Worm (Caenorhabditis elegans) whole organism, mixed stage, embryonic: Measurements from ENCODE around the gene pcp-4.

Experiments used
- M03D4.4 ChIP-seq: sonication (generic microtip); optimal IDR thresholded peaks from 2 replicates; lab custom pipeline; 2017; ENCODE audit warnings: mild to moderate bottlenecking, missing genetic modification characterization, missing compliant biosample characterization
- bed-3 ChIP-seq: fragments of 200-800 bp; sonication (Bioruptor generic); optimal IDR thresholded peaks from 3 replicates; lab custom pipeline; 2018; ENCODE audit warnings: mild to moderate bottlenecking, missing genetic modification characterization, moderate library complexity, missing compliant biosample characterization
- blmp-1 ChIP-seq: fragments of 150-350 bp; optimal IDR thresholded peaks from 2 replicates; lab custom pipeline; 2014; ENCODE audit warnings: missing biosample characterization, missing genetic modification characterization
- ceh-39 ChIP-seq: fragments of 150-350 bp; optimal IDR thresholded peaks from 2 replicates; lab custom pipeline; 2014; ENCODE audit warnings: missing biosample characterization, missing genetic modification characterization
- ceh-43 ChIP-seq: fragments of 200-800 bp; sonication (Bioruptor generic); optimal IDR thresholded peaks from 2 replicates; lab custom pipeline; 2018; ENCODE audit warnings: mild to moderate bottlenecking, missing genetic modification characterization, moderate library complexity, missing compliant biosample characterization
- ceh-83 ChIP-seq: fragments of 200-800 bp; sonication (Bioruptor generic); optimal IDR thresholded peaks from 2 replicates; lab custom pipeline; 2018; ENCODE audit warnings: mild to moderate bottlenecking, missing genetic modification characterization, missing compliant biosample characterization
- ces-1 ChIP-seq: fragments of 150-350 bp; optimal IDR thresholded peaks from 2 replicates; lab custom pipeline; 2014; ENCODE audit warnings: missing biosample characterization, missing genetic modification reagents, missing genetic modification characterization
- drap-1 ChIP-seq: fragments of 200-800 bp; sonication (Bioruptor generic); optimal IDR thresholded peaks from 3 replicates; lab custom pipeline; 2018; ENCODE audit warnings: mild to moderate bottlenecking, missing genetic modification characterization, missing compliant biosample characterization
- elt-3 ChIP-seq: fragments of 150-350 bp; optimal IDR thresholded peaks from 2 replicates; lab custom pipeline; 2014; ENCODE audit warnings: missing biosample characterization, missing genetic modification characterization
- flh-1 ChIP-seq: fragments of 200-800 bp; sonication (Bioruptor generic); optimal IDR thresholded peaks from 2 replicates; lab custom pipeline; 2018; ENCODE audit warnings: mild to moderate bottlenecking, missing genetic modification characterization, moderate library complexity, missing compliant biosample characterization
- ham-2 ChIP-seq: fragments of 200-800 bp; sonication (Bioruptor generic); optimal IDR thresholded peaks from 2 replicates; lab custom pipeline; 2018; ENCODE audit warnings: mild to moderate bottlenecking, missing genetic modification characterization, missing compliant biosample characterization
- hlh-1 ChIP-seq: fragments of 150-350 bp; optimal IDR thresholded peaks from 2 replicates; lab custom pipeline; 2014; ENCODE audit warnings: missing biosample characterization, missing genetic modification reagents, missing genetic modification characterization
- lin-13 ChIP-seq: fragments of 150-350 bp; optimal IDR thresholded peaks from 2 replicates; lab custom pipeline; 2014; ENCODE audit warnings: missing biosample characterization, missing genetic modification characterization
- lsy-2 ChIP-seq: fragments of 150-350 bp; optimal IDR thresholded peaks from 2 replicates; lab custom pipeline; 2014; ENCODE audit warnings: missing biosample characterization, missing genetic modification characterization
- mab-5 ChIP-seq: fragments of 150-350 bp; optimal IDR thresholded peaks from 2 replicates; lab custom pipeline; 2014; ENCODE audit warnings: missing biosample characterization, missing genetic modification characterization
- mep-1 ChIP-seq: fragments of 150-350 bp; optimal IDR thresholded peaks from 2 replicates; lab custom pipeline; 2017; ENCODE audit warnings: missing biosample characterization, missing genetic modification reagents, missing genetic modification characterization, inconsistent platforms
- mls-2 ChIP-seq: sonication (generic microtip); optimal IDR thresholded peaks from 2 replicates; lab custom pipeline; 2016; ENCODE audit warnings: mild to moderate bottlenecking, missing genetic modification characterization, moderate library complexity, missing compliant biosample characterization
- nhr-12 ChIP-seq: fragments of 150-350 bp; optimal IDR thresholded peaks from 2 replicates; lab custom pipeline; 2014; ENCODE audit warnings: missing biosample characterization, missing genetic modification characterization
- nhr-2 ChIP-seq: fragments of 150-350 bp; optimal IDR thresholded peaks from 2 replicates; lab custom pipeline; 2014; ENCODE audit warnings: missing biosample characterization, missing genetic modification characterization
- nhr-237 ChIP-seq: fragments of 150-350 bp; optimal IDR thresholded peaks from 2 replicates; lab custom pipeline; 2014; ENCODE audit warnings: missing biosample characterization, missing genetic modification characterization
- nhr-28 ChIP-seq: fragments of 150-350 bp; optimal IDR thresholded peaks from 2 replicates; lab custom pipeline; 2014; ENCODE audit warnings: missing biosample characterization, missing genetic modification characterization
- pha-4 ChIP-seq: fragments of 150-350 bp; optimal IDR thresholded peaks from 2 replicates; lab custom pipeline; 2018; ENCODE audit warnings: missing biosample characterization, missing genetic modification reagents, missing genetic modification characterization
- sem-2 ChIP-seq: fragments of 200-800 bp; sonication (Bioruptor generic); optimal IDR thresholded peaks from 2 replicates; lab custom pipeline; 2018; ENCODE audit warnings: mild to moderate bottlenecking, missing genetic modification characterization, missing compliant biosample characterization
- snpc-4 ChIP-seq: fragments of 150-350 bp; optimal IDR thresholded peaks from 2 replicates; lab custom pipeline; 2014; ENCODE audit warnings: missing biosample characterization, missing genetic modification characterization
- sptf-1 ChIP-seq: sonication (generic microtip); optimal IDR thresholded peaks from 2 replicates; lab custom pipeline; 2017; ENCODE audit warnings: mild to moderate bottlenecking, missing genetic modification characterization, moderate library complexity, missing compliant biosample characterization
- tbx-8 ChIP-seq: fragments of 200-800 bp; sonication (Bioruptor generic); optimal IDR thresholded peaks from 2 replicates; lab custom pipeline; 2018; ENCODE audit warnings: mild to moderate bottlenecking, missing genetic modification characterization, moderate library complexity, missing compliant biosample characterization
- unc-120 ChIP-seq: sonication (generic microtip); optimal IDR thresholded peaks from 2 replicates; lab custom pipeline; 2017; ENCODE audit warnings: missing genetic modification characterization, missing compliant biosample characterization; ENCODE audit not compliant: poor library complexity, severe bottlenecking
- unc-39 ChIP-seq: fragments of 150-350 bp; optimal IDR thresholded peaks from 2 replicates; lab custom pipeline; 2014; ENCODE audit warnings: missing biosample characterization, missing genetic modification characterization
- unc-62 ChIP-seq: fragments of 150-350 bp; optimal IDR thresholded peaks from 2 replicates; lab custom pipeline; 2014; ENCODE audit warnings: missing biosample characterization, missing genetic modification reagents, missing genetic modification characterization
- zip-8 ChIP-seq: fragments of 150-350 bp; optimal IDR thresholded peaks from 2 replicates; lab custom pipeline; 2014; ENCODE audit warnings: missing biosample characterization, missing genetic modification characterization
- ztf-11 ChIP-seq: fragments of 150-350 bp; optimal IDR thresholded peaks from 2 replicates; lab custom pipeline; 2014; ENCODE audit warnings: missing biosample characterization, missing genetic modification characterization

Gene pcp-4

DNA sequence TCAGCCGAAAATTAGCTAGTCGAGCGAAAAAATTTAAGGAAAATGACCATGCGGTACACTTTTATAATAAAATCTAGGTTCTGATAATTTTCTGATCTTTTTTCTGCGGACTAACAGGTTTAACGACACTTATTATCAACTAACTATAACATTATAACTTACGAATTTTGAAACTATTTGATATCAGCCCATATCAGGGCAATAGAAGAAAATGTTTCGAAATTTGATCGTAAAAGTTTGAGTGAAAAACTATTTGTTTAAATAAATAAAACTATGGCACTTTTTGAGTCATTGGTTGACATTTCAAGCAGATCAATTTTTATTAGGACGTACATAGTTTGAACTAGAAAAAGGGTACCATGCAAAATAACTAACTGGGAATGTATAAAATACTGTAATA, at the start of gene pcp-4:
TSS of gene pcp-4 (minus strand) at position 197 of the 400 bp plus-strand sequence.
- no peak for TF ChIP-seq mab-5 (tag; lab: Kevin White, UChicago)
- TF ChIP-seq pha-4 (tag; lab: Kevin White, UChicago): no peak
- TF ChIP-seq ceh-43: no peak
- no peak for TF ChIP-seq tbx-8 (GFP tag; lab: Kevin White, UChicago)
- no peak for TF ChIP-seq bed-3
- TF ChIP-seq M03D4.4 (tag; lab: Kevin White, UChicago): no peak
- TF ChIP-seq nhr-12 (tag; lab: Kevin White, UChicago): no peak
- TF ChIP-seq nhr-237 (tag; lab: Kevin White, UChicago): no peak
- no peak for TF ChIP-seq ham-2 (GFP tag; lab: Kevin White, UChicago)
- TF ChIP-seq nhr-2 (tag; lab: Kevin White, UChicago): no peak
- TF ChIP-seq ztf-11 (tag; lab: Kevin White, UChicago): no peak
- no peak for TF ChIP-seq hlh-1 (tag; lab: Kevin White, UChicago)
- no peak for TF ChIP-seq elt-3 (tag; lab: Kevin White, UChicago)
- TF ChIP-seq sem-2 (GFP tag; lab: Kevin White, UChicago): no peak
- no peak for TF ChIP-seq lin-13 (tag; lab: Kevin White, UChicago)
- TF ChIP-seq unc-120 (tag; lab: Kevin White, UChicago): no peak
- TF ChIP-seq blmp-1 (tag; lab: Kevin White, UChicago): no peak
- no peak for TF ChIP-seq unc-62 (GFP tag; lab: Kevin White, UChicago)
- no peak for TF ChIP-seq mls-2 (tag; lab: Kevin White, UChicago)
- no peak for TF ChIP-seq flh-1 (GFP tag; lab: Kevin White, UChicago)

ce11 chrV:19867883-19868282, 37.1 kb upstream of the pcp-4 start, which contains the start of gene Y116F11B.9:
Gene Y116F11B.9, minus strand, starts transcription at chrV:19867983.
- TF ChIP-seq nhr-12 (tag; lab: Kevin White, UChicago): no peak
- TF ChIP-seq ham-2 (GFP tag; lab: Kevin White, UChicago): no peak
- TF ChIP-seq sem-2 (GFP tag; lab: Kevin White, UChicago): no peak
- no peak for TF ChIP-seq drap-1 (GFP tag; lab: Kevin White, UChicago)
- no peak for TF ChIP-seq flh-1 (GFP tag; lab: Kevin White, UChicago)
- no peak for TF ChIP-seq mep-1 (tag; lab: Kevin White, UChicago)
- TF ChIP-seq M03D4.4 (tag; lab: Kevin White, UChicago): no peak
- TF ChIP-seq ces-1 (GFP tag; lab: Kevin White, UChicago): no peak
- TF ChIP-seq mls-2 (tag; lab: Kevin White, UChicago): no peak
- no peak for TF ChIP-seq nhr-2 (tag; lab: Kevin White, UChicago)
- TF ChIP-seq, all 35 proteins: peak for 0

- no peak for TF ChIP-seq ceh-39 (tag; lab: Kevin White, UChicago)
- no peak for TF ChIP-seq ceh-83 (GFP tag; lab: Kevin White, UChicago)
- TF ChIP-seq ztf-11 (tag; lab: Kevin White, UChicago): no peak
- TF ChIP-seq nhr-28: no peak
- no peak for TF ChIP-seq snpc-4 (tag; lab: Kevin White, UChicago)
- no peak for TF ChIP-seq nhr-237 (tag; lab: Kevin White, UChicago)
- no peak for TF ChIP-seq ces-1 (GFP tag; lab: Kevin White, UChicago)
- no peak for TF ChIP-seq unc-120 (tag; lab: Kevin White, UChicago)
- no peak for TF ChIP-seq nhr-2 (tag; lab: Kevin White, UChicago)
- TF ChIP-seq unc-39: no peak
- no peak for TF ChIP-seq mls-2 (tag; lab: Kevin White, UChicago)
- TF ChIP-seq mab-5 (tag; lab: Kevin White, UChicago): no peak
- no peak for TF ChIP-seq unc-62 (GFP tag; lab: Kevin White, UChicago)
- no peak for TF ChIP-seq ham-2 (GFP tag; lab: Kevin White, UChicago)
Measured at ce11 chrV:19860225-19860624, 29.4 kb upstream of the pcp-4 start.

DNA sequence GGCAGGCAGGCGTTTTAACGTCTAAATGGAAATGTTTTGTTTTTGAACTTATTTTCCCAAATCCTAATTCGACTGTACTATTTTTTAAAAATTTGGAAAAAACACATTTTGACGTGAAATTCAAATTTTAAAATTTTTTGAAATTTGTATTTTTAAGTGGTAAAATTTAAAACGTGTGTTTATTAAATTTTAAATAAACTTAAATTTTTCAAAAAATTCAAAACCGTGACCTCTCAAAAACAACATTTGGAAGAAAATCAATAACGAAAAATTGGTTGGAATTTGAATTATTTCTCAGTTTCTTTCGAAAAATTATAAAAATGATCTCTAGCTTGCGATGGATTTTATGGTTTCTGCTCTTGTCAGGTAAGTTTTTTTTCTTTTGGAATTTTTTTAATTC, 26.5 kb upstream of the pcp-4 start, which contains the start of gene Y116F11B.8:
TSS of gene Y116F11B.8 (plus strand) at position 301 of the 400 bp plus-strand sequence.
- no peak for TF ChIP-seq ceh-39 (tag; lab: Kevin White, UChicago)
- TF ChIP-seq snpc-4 (tag; lab: Kevin White, UChicago): no peak
- TF ChIP-seq drap-1 (GFP tag; lab: Kevin White, UChicago): no peak
- TF ChIP-seq ham-2 (GFP tag; lab: Kevin White, UChicago): no peak
- no peak for TF ChIP-seq flh-1 (GFP tag; lab: Kevin White, UChicago)
- TF ChIP-seq sptf-1 (tag; lab: Kevin White, UChicago): no peak
- TF ChIP-seq nhr-12 (tag; lab: Kevin White, UChicago): no peak
- TF ChIP-seq ces-1 (GFP tag; lab: Kevin White, UChicago): no peak
- no peak for TF ChIP-seq sem-2 (GFP tag; lab: Kevin White, UChicago)
- no peak for TF ChIP-seq mls-2 (tag; lab: Kevin White, UChicago)
- no peak for TF ChIP-seq lsy-2
- no peak for TF ChIP-seq unc-39
- no peak for TF ChIP-seq zip-8 (tag; lab: Kevin White, UChicago)
- no peak for TF ChIP-seq ceh-43
- TF ChIP-seq ztf-11 (tag; lab: Kevin White, UChicago): no peak
- TF ChIP-seq, all 35 proteins: peak for 0
